Fruit fly (Drosophila melanogaster): ENCODE results near the gene Eno.

- TF ChIP-seq CTCF (optimal IDR thresholded peaks at IDR 0.05), result no peak
- TF ChIP-seq CG8478 (optimal IDR thresholded peaks at IDR 0.05), result no peak
Measured at dm6 chr2L:1692857-1693256, 36.6 kb downstream of the Eno start.

Measured in S2 (cell line).